Worm (Caenorhabditis elegans): ENCODE measurements around the gene srx-101.

DNA sequence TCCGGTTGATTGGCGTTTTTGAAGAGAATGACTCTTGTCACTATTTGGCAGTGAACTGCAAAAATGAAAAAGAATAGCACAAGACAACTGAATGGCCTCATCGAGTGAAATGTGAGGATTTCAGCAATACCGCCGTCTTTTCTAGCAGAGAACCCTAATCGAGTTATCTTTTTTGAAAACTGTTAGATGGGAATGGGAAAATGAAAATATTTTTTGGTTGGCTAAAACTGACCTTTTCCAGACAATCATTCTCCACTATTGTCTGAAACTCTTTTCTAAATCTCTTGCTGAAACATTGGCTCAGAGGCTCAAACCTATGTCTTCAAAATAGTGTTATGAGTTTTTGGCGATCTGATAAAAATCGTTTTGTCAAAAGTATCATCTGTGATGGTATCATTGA is 50.3 kb downstream of the srx-101 start, which contains the start of gene M151.10:
- no peak for TF ChIP-seq tab-1 (GFP tag; IDR thresholded peaks at IDR 0.05)
- no peak for TF ChIP-seq cog-1 (tag; optimal IDR thresholded peaks at IDR 0.05)
- no peak for TF ChIP-seq flt-1 (GFP tag; IDR thresholded peaks at IDR 0.05)
- TF ChIP-seq ztf-29 (GFP tag; IDR thresholded peaks at IDR 0.05), result no peak
- TF ChIP-seq klf-2 (GFP tag; conservative IDR thresholded peaks at IDR 0.05), result no peak
- no peak for TF ChIP-seq ztf-23 (GFP tag; IDR thresholded peaks at IDR 0.05)
